Worm (Caenorhabditis elegans) whole organism, L4 larva: ENCODE measurements around the gene T25D1.3.

Experiments used
- F10B5.3 ChIP-seq: sonication (generic microtip); optimal IDR thresholded peaks from 2 replicates; lab custom pipeline; 2016; ENCODE audit warnings: mild to moderate bottlenecking, missing genetic modification characterization, missing compliant biosample characterization
- R02D3.7 ChIP-seq: fragments of 150-350 bp; sonication (generic microtip); optimal IDR thresholded peaks from 3 replicates; lab custom pipeline; 2014; ENCODE audit warnings: missing biosample characterization, missing genetic modification characterization
- aha-1 ChIP-seq: fragments of 150-350 bp; peaks from one replicate; lab custom pipeline; 2014; ENCODE audit warnings: missing biosample characterization, missing genetic modification characterization
- ceh-20 ChIP-seq: fragments of 200-800 bp; sonication (Bioruptor generic); IDR thresholded peaks from 2 replicates; pipeline ENCODE4 v1.3.6; 2022; ENCODE audit warnings: missing genetic modification reagents, missing genetic modification characterization, missing compliant biosample characterization
- ceh-28 ChIP-seq: fragments of 150-350 bp; optimal IDR thresholded peaks from 2 replicates; lab custom pipeline; 2014; ENCODE audit warnings: missing biosample characterization, missing genetic modification reagents, missing genetic modification characterization
- ceh-32 ChIP-seq: sonication (generic microtip); optimal IDR thresholded peaks from 2 replicates; lab custom pipeline; 2016; ENCODE audit warnings: mild to moderate bottlenecking, missing genetic modification characterization, missing compliant biosample characterization; ENCODE audit not compliant: poor library complexity
- ceh-62 ChIP-seq: sonication (generic microtip); optimal IDR thresholded peaks from 2 replicates; lab custom pipeline; 2017; ENCODE audit warnings: missing biosample characterization, missing genetic modification characterization
- cey-2 ChIP-seq: sonication (generic microtip); optimal IDR thresholded peaks from 3 replicates; lab custom pipeline; 2017; ENCODE audit warnings: missing genetic modification characterization, mild to moderate bottlenecking, missing compliant biosample characterization, antibody characterized with exemption, borderline replicate concordance; ENCODE audit not compliant: insufficient read depth
- daf-16 ChIP-seq, 3 experiments: sonication (generic microtip); optimal IDR thresholded peaks; 2 replicates each; lab custom pipeline; 2016 to 2017; ENCODE audit warnings: missing genetic modification characterization in 3 of 3, missing genetic modification reagents in 3 of 3, mild to moderate bottlenecking in 2 of 3, missing compliant biosample characterization in 2 of 3, missing biosample characterization in 1 of 3, moderate library complexity in 1 of 3
- daf-8 ChIP-seq: fragments of 200-800 bp; sonication (Bioruptor generic); IDR thresholded peaks from 2 replicates; pipeline ENCODE4 v1.3.6; 2022; ENCODE audit warnings: missing genetic modification characterization, missing compliant biosample characterization
- dmd-6 ChIP-seq: fragments of 200-800 bp; sonication (Bioruptor generic); IDR thresholded peaks from 2 replicates; pipeline ENCODE4 v1.3.6; 2022; ENCODE audit warnings: missing genetic modification reagents, missing genetic modification characterization, missing compliant biosample characterization
- dpl-1 ChIP-seq: fragments of 150-350 bp; optimal IDR thresholded peaks from 2 replicates; lab custom pipeline; 2014; ENCODE audit warnings: missing biosample characterization, missing genetic modification reagents, missing genetic modification characterization
- duxl-1 ChIP-seq: sonication (generic microtip); optimal IDR thresholded peaks from 2 replicates; lab custom pipeline; 2016; ENCODE audit warnings: mild to moderate bottlenecking, missing genetic modification characterization, moderate library complexity, missing compliant biosample characterization; ENCODE audit not compliant: poor library complexity
- egl-43 ChIP-seq: fragments of 200-800 bp; sonication (Bioruptor generic); IDR thresholded peaks from 2 replicates; pipeline ENCODE4 v1.3.6; 2022; ENCODE audit warnings: missing genetic modification reagents, missing genetic modification characterization, missing compliant biosample characterization
- fkh-10 ChIP-seq: fragments of 150-350 bp; optimal IDR thresholded peaks from 2 replicates; lab custom pipeline; 2014; ENCODE audit warnings: missing biosample characterization, missing genetic modification reagents, missing genetic modification characterization
- gei-8 ChIP-seq: fragments of 200-800 bp; sonication (Bioruptor generic); optimal IDR thresholded peaks from 2 replicates; lab custom pipeline; 2018; ENCODE audit warnings: mild to moderate bottlenecking, missing genetic modification characterization, missing compliant biosample characterization
- hlh-30 ChIP-seq: sonication (generic microtip); optimal IDR thresholded peaks from 2 replicates; lab custom pipeline; 2017; ENCODE audit warnings: antibody characterized with exemption, mild to moderate bottlenecking, missing genetic modification characterization, missing compliant biosample characterization; ENCODE audit not compliant: insufficient read depth
- lim-7 ChIP-seq: fragments of 200-800 bp; sonication (Bioruptor generic); IDR thresholded peaks from 2 replicates; pipeline ENCODE4 v1.3.6; 2022; ENCODE audit warnings: missing genetic modification characterization, missing compliant biosample characterization
- lin-13 ChIP-seq: fragments of 150-350 bp; optimal IDR thresholded peaks from 2 replicates; lab custom pipeline; 2014; ENCODE audit warnings: missing biosample characterization, missing genetic modification reagents, missing genetic modification characterization
- lir-3 ChIP-seq: sonication (generic microtip); optimal IDR thresholded peaks from 2 replicates; lab custom pipeline; 2016; ENCODE audit warnings: mild to moderate bottlenecking, missing genetic modification characterization, missing compliant biosample characterization
- lsy-2 ChIP-seq, 2 experiments: fragments of 150-350 bp in 1 of 2; sonication (generic microtip) in 1 of 2; optimal IDR thresholded peaks; 2 replicates each; lab custom pipeline; 2014 to 2017; ENCODE audit warnings: missing biosample characterization in 2 of 2, missing genetic modification characterization in 2 of 2
- madf-5 ChIP-seq, 2 experiments: fragments of 200-800 bp; sonication (Bioruptor generic); IDR thresholded peaks; 2 replicates each; pipeline ENCODE4 v1.3.6; 2022; ENCODE audit warnings: missing compliant biosample characterization in 2 of 2, missing genetic modification characterization in 2 of 2
- mdl-1 ChIP-seq, 2 experiments: fragments of 150-350 bp in 1 of 2; sonication (generic microtip) in 1 of 2; optimal IDR thresholded peaks; 2 replicates each; lab custom pipeline; 2014 to 2017; ENCODE audit warnings: missing biosample characterization in 2 of 2, missing genetic modification characterization in 2 of 2
- mep-1 ChIP-seq: fragments of 150-350 bp; sonication (generic microtip); optimal IDR thresholded peaks from 3 replicates; lab custom pipeline; 2014; ENCODE audit warnings: missing biosample characterization, missing genetic modification characterization
- nhr-111 ChIP-seq: fragments of 200-800 bp; sonication (Bioruptor generic); optimal IDR thresholded peaks from 2 replicates; lab custom pipeline; 2018; ENCODE audit warnings: mild to moderate bottlenecking, missing genetic modification characterization, missing compliant biosample characterization
- nhr-25 ChIP-seq: sonication (generic microtip); optimal IDR thresholded peaks from 2 replicates; lab custom pipeline; 2017; ENCODE audit warnings: missing genetic modification characterization, mild to moderate bottlenecking, missing compliant biosample characterization, antibody characterized with exemption, moderate library complexity, borderline replicate concordance; ENCODE audit not compliant: insufficient read depth
- nhr-42 ChIP-seq: fragments of 200-800 bp; sonication (Bioruptor generic); IDR thresholded peaks from 2 replicates; pipeline ENCODE4 v1.3.6; 2022; ENCODE audit warnings: missing genetic modification characterization, missing compliant biosample characterization
- nhr-77 ChIP-seq: fragments of 150-350 bp; optimal IDR thresholded peaks from 2 replicates; lab custom pipeline; 2014; ENCODE audit warnings: missing biosample characterization, missing genetic modification characterization
- pha-4 ChIP-seq, 2 experiments: fragments of 150-350 bp in 1 of 2; fragments of 200-800 bp in 1 of 2; sonication (Bioruptor generic) in 1 of 2; IDR thresholded peaks in 1 of 2; optimal IDR thresholded peaks in 1 of 2; 2 replicates each; pipeline versions ENCODE4 v1.3.6 to Lab custom; 2014 to 2022; ENCODE audit warnings: missing genetic modification characterization in 2 of 2, missing genetic modification reagents in 2 of 2, missing biosample characterization in 1 of 2, missing compliant biosample characterization in 1 of 2
- php-3 ChIP-seq: fragments of 200-800 bp; sonication (Bioruptor generic); IDR thresholded peaks from 2 replicates; pipeline ENCODE4 v1.3.6; 2022; ENCODE audit warnings: missing genetic modification reagents, missing genetic modification characterization, missing compliant biosample characterization
- saeg-2 ChIP-seq: fragments of 200-800 bp; sonication (Bioruptor generic); IDR thresholded peaks from 2 replicates; pipeline ENCODE4 v1.3.6; 2022; ENCODE audit warnings: missing genetic modification reagents, missing genetic modification characterization, missing compliant biosample characterization
- skn-1 ChIP-seq: fragments of 150-350 bp; optimal IDR thresholded peaks from 2 replicates; lab custom pipeline; 2014; ENCODE audit warnings: missing biosample characterization, missing genetic modification characterization
- spr-3 ChIP-seq: fragments of 200-800 bp; sonication (Bioruptor generic); optimal IDR thresholded peaks from 2 replicates; lab custom pipeline; 2018; ENCODE audit warnings: mild to moderate bottlenecking, missing genetic modification characterization, missing compliant biosample characterization
- tag-97 ChIP-seq: fragments of 200-800 bp; sonication (Bioruptor generic); IDR thresholded peaks from 2 replicates; pipeline ENCODE4 v1.3.6; 2022; ENCODE audit warnings: missing genetic modification characterization, missing compliant biosample characterization
- unc-62 ChIP-seq, 3 experiments: fragments of 150-350 bp in 1 of 3; sonication (generic microtip); optimal IDR thresholded peaks in 2 of 3; peaks in 1 of 3; 1 replicate in 1 of 3; 2 replicates in 2 of 3; lab custom pipeline; 2014 to 2017; ENCODE audit warnings: missing biosample characterization in 3 of 3, missing genetic modification characterization in 3 of 3, missing genetic modification reagents in 3 of 3, missing genotype in 1 of 3
- zag-1 ChIP-seq: fragments of 150-350 bp; optimal IDR thresholded peaks from 2 replicates; lab custom pipeline; 2014; ENCODE audit warnings: missing biosample characterization, missing genetic modification characterization
- zfp-3 ChIP-seq: fragments of 200-800 bp; sonication (Bioruptor generic); conservative IDR thresholded peaks from 2 replicates; pipeline ENCODE4 v1.3.6; 2022; ENCODE audit warnings: missing genetic modification reagents, missing genetic modification characterization, missing compliant biosample characterization
- ztf-11 ChIP-seq: fragments of 150-350 bp; optimal IDR thresholded peaks from 2 replicates; lab custom pipeline; 2014; ENCODE audit warnings: missing biosample characterization, missing genetic modification characterization
- ztf-7 ChIP-seq: fragments of 150-350 bp; optimal IDR thresholded peaks from 2 replicates; lab custom pipeline; 2014; ENCODE audit warnings: missing biosample characterization, missing genetic modification characterization

T25D1.3 gene

DNA sequence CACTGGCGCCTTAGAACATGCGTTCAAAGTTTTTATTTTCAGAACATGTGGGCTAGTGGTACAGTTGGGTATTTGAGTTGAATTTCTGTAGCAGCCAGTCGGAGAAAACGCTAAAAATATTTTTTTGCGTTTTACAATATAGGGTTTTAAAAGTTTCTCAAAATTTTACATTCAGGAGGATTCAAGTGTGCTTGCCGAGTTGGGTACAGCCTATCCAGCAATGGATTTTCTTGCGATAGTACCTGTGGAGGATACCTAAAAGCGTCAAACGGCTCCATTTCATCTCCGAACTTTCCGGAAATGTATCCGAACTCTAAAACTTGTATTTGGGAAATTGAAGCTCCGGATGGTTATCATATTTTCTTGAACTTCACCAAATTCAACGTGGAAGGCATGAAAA, 39.3 kb upstream of the T25D1.3 start:
- TF ChIP-seq unc-62 (GFP tag; optimal IDR thresholded peaks at IDR 0.05 in 1 of 2; lab: Kevin White, UChicago) (peak in 1 of 2 experiments; percentile 92), unc-62 (tag; optimal IDR thresholded peaks at IDR 0.05; lab: Kevin White, UChicago) (no peak), dmd-6 (GFP tag; lab: Robert Waterston, UW) (no peak), ceh-28 (tag; lab: Kevin White, UChicago) (no peak)

- TF ChIP-seq ceh-62 (tag; lab: Kevin White, UChicago), result no peak
- peak; percentile 8 for TF ChIP-seq aha-1 (tag; lab: Kevin White, UChicago)
- TF ChIP-seq, all 104 proteins: peak for 1
Measured at ce11 chrX:16468845-16469244, 36.6 kb upstream of the T25D1.3 start.

DNA sequence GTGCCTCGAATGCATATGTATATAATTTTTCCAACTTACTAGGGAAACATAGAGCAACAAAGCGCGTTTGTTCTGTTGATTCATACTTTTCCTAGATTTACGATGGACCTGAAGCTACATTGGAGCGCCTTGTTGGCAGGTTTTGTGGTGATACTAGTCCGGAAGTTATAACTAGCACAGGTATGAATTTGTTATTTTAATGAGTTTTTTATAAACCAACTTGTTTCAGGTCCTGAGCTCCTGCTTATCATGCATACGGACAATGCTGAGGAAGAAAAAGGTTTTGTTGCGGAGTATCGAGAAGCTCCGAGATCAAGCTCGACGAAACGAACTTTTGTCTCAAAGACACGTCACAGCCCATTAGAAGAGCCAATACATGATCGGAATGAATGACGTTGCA, 34.7 kb upstream of the T25D1.3 start, which contains the start of gene F38E9.1:
TSS of gene F38E9.1 (plus strand) at position 301 of the 400 bp plus-strand sequence.
- TF ChIP-seq php-3 (GFP tag; lab: Robert Waterston, UW), result no peak
- no peak for TF ChIP-seq saeg-2
- TF ChIP-seq ceh-32, result no peak
- TF ChIP-seq mdl-1 (tag; optimal IDR thresholded peaks at IDR 0.05; lab: Kevin White, UChicago), result no peak
- TF ChIP-seq gei-8 (GFP tag; lab: Kevin White, UChicago), result no peak
- TF ChIP-seq tag-97 (GFP tag; lab: Robert Waterston, UW), result no peak
- TF ChIP-seq daf-8 (GFP tag; lab: Robert Waterston, UW), result no peak
- TF ChIP-seq mep-1 (tag; lab: Kevin White, UChicago), result no peak
- TF ChIP-seq hlh-30, result no peak
- no peak for TF ChIP-seq lim-7 (GFP tag; lab: Robert Waterston, UW)
- TF ChIP-seq lir-3 (tag; lab: Kevin White, UChicago), result no peak
- no peak for TF ChIP-seq ceh-20 (GFP tag; lab: Robert Waterston, UW)
- TF ChIP-seq dpl-1 (GFP tag; lab: Kevin White, UChicago), result no peak
- TF ChIP-seq nhr-77 (tag; lab: Kevin White, UChicago), result no peak
- no peak for TF ChIP-seq zag-1 (tag; lab: Kevin White, UChicago)
- TF ChIP-seq nhr-42 (GFP tag; lab: Robert Waterston, UW), result no peak
- no peak for TF ChIP-seq lin-13 (GFP tag; lab: Kevin White, UChicago)
- TF ChIP-seq ztf-7 (tag; lab: Kevin White, UChicago), result no peak

- TF ChIP-seq cey-2 (tag; lab: Kevin White, UChicago) (no peak), aha-1 (tag; lab: Kevin White, UChicago) (peak; percentile 57)
Measured at ce11 chrX:16480232-16480631, 25.2 kb upstream of the T25D1.3 start.

- no peak for TF ChIP-seq skn-1 (tag; lab: Kevin White, UChicago)
- TF ChIP-seq ceh-32, result peak; percentile 21
- TF ChIP-seq lsy-2 (tag; optimal IDR thresholded peaks at IDR 0.05; lab: Kevin White, UChicago), result peak in 1 of 2 experiments; percentile 57
Measured at ce11 chrX:16481026-16481425, 24.4 kb upstream of the T25D1.3 start.

ce11 chrX:16482944-16483343, 22.5 kb upstream of the T25D1.3 start:
- TF ChIP-seq madf-5 (GFP tag; IDR thresholded peaks at IDR 0.05; lab: Robert Waterston, UW) (no peak), fkh-10 (no peak), daf-16 (GFP tag; optimal IDR thresholded peaks at IDR 0.05; lab: Kevin White, UChicago) (peak in 1 of 2 experiments; percentile 92), daf-16 (tag; optimal IDR thresholded peaks at IDR 0.05; lab: Kevin White, UChicago) (no peak), F10B5.3 (no peak), spr-3 (GFP tag; lab: Kevin White, UChicago) (no peak), duxl-1 (tag; lab: Kevin White, UChicago) (no peak), nhr-25 (tag; lab: Kevin White, UChicago) (no peak), R02D3.7 (tag; lab: Kevin White, UChicago) (no peak), zfp-3 (GFP tag; lab: Robert Waterston, UW) (no peak), ceh-62 (tag; lab: Kevin White, UChicago) (no peak), ztf-11 (tag; lab: Kevin White, UChicago) (no peak), egl-43 (GFP tag; lab: Robert Waterston, UW) (no peak), nhr-111 (no peak), pha-4 (GFP tag; IDR thresholded peaks at IDR 0.05; lab: Robert Waterston, UW) (no peak), pha-4 (tag; optimal IDR thresholded peaks at IDR 0.05; lab: Kevin White, UChicago) (no peak), aha-1 (tag; lab: Kevin White, UChicago) (peak; percentile 59)
